Worm (Caenorhabditis elegans): Measurements from ENCODE around the gene gtf-2H3.

gtf-2H3 gene

ce11 chrIII:10096525-10096972, 23.4 kb downstream of the gtf-2H3 start (continued):
- peak; percentile 40 for TF ChIP-seq zag-1 (tag; optimal IDR thresholded peaks at IDR 0.05)
- TF ChIP-seq tag-97 (GFP tag; IDR thresholded peaks at IDR 0.05) = no peak
- TF ChIP-seq ceh-44 (GFP tag; IDR thresholded peaks at IDR 0.05) = no peak
- no peak for TF ChIP-seq dmd-9 (GFP tag; IDR thresholded peaks at IDR 0.05)
- TF ChIP-seq ceh-20 (GFP tag; IDR thresholded peaks at IDR 0.05) = peak; percentile 81
- peak; percentile 62 for TF ChIP-seq dpl-1 (GFP tag; optimal IDR thresholded peaks at IDR 0.05)
- TF ChIP-seq madf-9 (GFP tag; conservative IDR thresholded peaks at IDR 0.05) = no peak
- no peak for TF ChIP-seq Y105C5A.15 (GFP tag; IDR thresholded peaks at IDR 0.05)
- TF ChIP-seq sdz-12 (GFP tag; optimal IDR thresholded peaks at IDR 0.05) = no peak
- peak in 1 of 2 experiments; percentile 99 for TF ChIP-seq unc-62 (GFP tag; optimal IDR thresholded peaks at IDR 0.05 in 1 of 2)
- TF ChIP-seq unc-62 (tag; optimal IDR thresholded peaks at IDR 0.05) = no peak
- peak; percentile 81 for TF ChIP-seq nhr-28 (tag; optimal IDR thresholded peaks at IDR 0.05)
- no peak for TF ChIP-seq zfp-3 (GFP tag; conservative IDR thresholded peaks at IDR 0.05)
- no peak for TF ChIP-seq nhr-111 (GFP tag; optimal IDR thresholded peaks at IDR 0.05)
- no peak for TF ChIP-seq attf-4 (tag; optimal IDR thresholded peaks at IDR 0.05)
- no peak for TF ChIP-seq snpc-4 (tag; optimal IDR thresholded peaks at IDR 0.05)
- no peak for TF ChIP-seq F44E2.7 (GFP tag; IDR thresholded peaks at IDR 0.05)
- 0 out of 2 replicates have a peak, but pooled peaks have one; percentile 41 for TF ChIP-seq vab-7 (GFP tag; IDR thresholded peaks at IDR 0.05)
- no peak for TF ChIP-seq F49E8.2 (tag; optimal IDR thresholded peaks at IDR 0.05; ENCODE audit: borderline replicate concordance)
- no peak for TF ChIP-seq mdt-29 (GFP tag; IDR thresholded peaks at IDR 0.05)
- no peak for TF ChIP-seq fos-1 (tag; optimal IDR thresholded peaks at IDR 0.05)
- no peak for TF ChIP-seq ZK546.5 (tag; optimal IDR thresholded peaks at IDR 0.05)
- TF ChIP-seq ZK337.2 (GFP tag; IDR thresholded peaks at IDR 0.05) = no peak
- peak; percentile 53 for TF ChIP-seq set-16 (GFP tag; IDR thresholded peaks at IDR 0.05)
- peak; percentile 33 for TF ChIP-seq nhr-10 (tag; optimal IDR thresholded peaks at IDR 0.05)
- no peak for TF ChIP-seq lim-7 (GFP tag; IDR thresholded peaks at IDR 0.05)
- TF ChIP-seq nhr-76 (tag; optimal IDR thresholded peaks at IDR 0.05) = no peak
- peak; percentile 98 for TF ChIP-seq aha-1 (tag)
- peak; percentile 76 for TF ChIP-seq fkh-10 (GFP tag; optimal IDR thresholded peaks at IDR 0.05)
- TF ChIP-seq ztf-11 (tag; optimal IDR thresholded peaks at IDR 0.05) = no peak
- peak; percentile 38 for TF ChIP-seq lin-13 (GFP tag; optimal IDR thresholded peaks at IDR 0.05)
- peak; percentile 43 for TF ChIP-seq F10B5.3 (tag; optimal IDR thresholded peaks at IDR 0.05)
- peak; percentile 34 for TF ChIP-seq mes-2 (tag; optimal IDR thresholded peaks at IDR 0.05; ENCODE audit: poor library complexity, severe bottlenecking)
- peak; percentile 79 for TF ChIP-seq php-3 (GFP tag; IDR thresholded peaks at IDR 0.05)
- no peak for TF ChIP-seq nhr-237 (tag; optimal IDR thresholded peaks at IDR 0.05)
- TF ChIP-seq daf-19 (GFP tag; conservative IDR thresholded peaks at IDR 0.05) = peak; percentile 62; the same call in 1 of the 2 replicates
- peak; percentile 87 for TF ChIP-seq mxl-3 (GFP tag; optimal IDR thresholded peaks at IDR 0.05)
- TF ChIP-seq ces-1 (GFP tag; optimal IDR thresholded peaks at IDR 0.05) = peak; percentile 10
- TF ChIP-seq zip-11 (GFP tag; IDR thresholded peaks at IDR 0.05) = no peak
- peak; percentile 65 for TF ChIP-seq arid-1 (GFP tag; conservative IDR thresholded peaks at IDR 0.05)
- peak; percentile 95 for TF ChIP-seq hlh-30 (tag; optimal IDR thresholded peaks at IDR 0.05; ENCODE audit: insufficient read depth)
- TF ChIP-seq T26A8.4 (GFP tag; IDR thresholded peaks at IDR 0.05) = peak; percentile 91
- TF ChIP-seq rbr-2 (tag; optimal IDR thresholded peaks at IDR 0.05) = peak; percentile 89
- 0 out of 2 replicates have a peak, but pooled peaks have one; percentile 4 for TF ChIP-seq mxl-2 (GFP tag; conservative IDR thresholded peaks at IDR 0.05)
- TF ChIP-seq Y75B8A.6 (GFP tag; IDR thresholded peaks at IDR 0.05) = no peak
- TF ChIP-seq nhr-6 (tag; optimal IDR thresholded peaks at IDR 0.05) = peak; percentile 92
- TF ChIP-seq dve-1 (tag; optimal IDR thresholded peaks at IDR 0.05; ENCODE audit: insufficient read depth) = peak; percentile 96
- no peak for TF ChIP-seq skn-1 (tag; optimal IDR thresholded peaks at IDR 0.05)
- TF ChIP-seq madf-5 (GFP tag; IDR thresholded peaks at IDR 0.05) = no peak
- peak; percentile 80 for TF ChIP-seq lin-1 (GFP tag; IDR thresholded peaks at IDR 0.05)
- TF ChIP-seq unc-130 (GFP tag; optimal IDR thresholded peaks at IDR 0.05) = no peak
- peak; percentile 98 to 99 for TF ChIP-seq mdl-1 (tag; optimal IDR thresholded peaks at IDR 0.05)
